Worm (Caenorhabditis elegans) whole organism, mixed stage, embryonic: ENCODE results near the gene srz-13.

Experiments used
- M03D4.4 ChIP-seq: sonication (generic microtip); optimal IDR thresholded peaks from 2 replicates; lab custom pipeline; 2017; ENCODE audit warnings: mild to moderate bottlenecking, missing genetic modification characterization, missing compliant biosample characterization
- blmp-1 ChIP-seq: fragments of 150-350 bp; optimal IDR thresholded peaks from 2 replicates; lab custom pipeline; 2014; ENCODE audit warnings: missing biosample characterization, missing genetic modification characterization
- ceh-39 ChIP-seq: fragments of 150-350 bp; optimal IDR thresholded peaks from 2 replicates; lab custom pipeline; 2014; ENCODE audit warnings: missing biosample characterization, missing genetic modification characterization
- ceh-43 ChIP-seq: fragments of 200-800 bp; sonication (Bioruptor generic); optimal IDR thresholded peaks from 2 replicates; lab custom pipeline; 2018; ENCODE audit warnings: mild to moderate bottlenecking, missing genetic modification characterization, moderate library complexity, missing compliant biosample characterization
- ceh-83 ChIP-seq: fragments of 200-800 bp; sonication (Bioruptor generic); optimal IDR thresholded peaks from 2 replicates; lab custom pipeline; 2018; ENCODE audit warnings: mild to moderate bottlenecking, missing genetic modification characterization, missing compliant biosample characterization
- cnd-1 ChIP-seq: fragments of 200-800 bp; sonication (Bioruptor generic); optimal IDR thresholded peaks from 2 replicates; lab custom pipeline; 2018; ENCODE audit warnings: mild to moderate bottlenecking, missing genetic modification characterization, missing compliant biosample characterization
- drap-1 ChIP-seq: fragments of 200-800 bp; sonication (Bioruptor generic); optimal IDR thresholded peaks from 3 replicates; lab custom pipeline; 2018; ENCODE audit warnings: mild to moderate bottlenecking, missing genetic modification characterization, missing compliant biosample characterization
- elt-1 ChIP-seq: sonication (generic microtip); optimal IDR thresholded peaks from 2 replicates; lab custom pipeline; 2017; ENCODE audit warnings: missing genetic modification characterization, mild to moderate bottlenecking, missing compliant biosample characterization, antibody characterized with exemption, moderate library complexity, borderline replicate concordance; ENCODE audit not compliant: insufficient read depth
- elt-3 ChIP-seq: fragments of 150-350 bp; optimal IDR thresholded peaks from 2 replicates; lab custom pipeline; 2014; ENCODE audit warnings: missing biosample characterization, missing genetic modification characterization
- flh-1 ChIP-seq: fragments of 200-800 bp; sonication (Bioruptor generic); optimal IDR thresholded peaks from 2 replicates; lab custom pipeline; 2018; ENCODE audit warnings: mild to moderate bottlenecking, missing genetic modification characterization, moderate library complexity, missing compliant biosample characterization
- ham-2 ChIP-seq: fragments of 200-800 bp; sonication (Bioruptor generic); optimal IDR thresholded peaks from 2 replicates; lab custom pipeline; 2018; ENCODE audit warnings: mild to moderate bottlenecking, missing genetic modification characterization, missing compliant biosample characterization
- hlh-1 ChIP-seq: fragments of 150-350 bp; optimal IDR thresholded peaks from 2 replicates; lab custom pipeline; 2014; ENCODE audit warnings: missing biosample characterization, missing genetic modification reagents, missing genetic modification characterization
- lin-13 ChIP-seq: fragments of 150-350 bp; optimal IDR thresholded peaks from 2 replicates; lab custom pipeline; 2014; ENCODE audit warnings: missing biosample characterization, missing genetic modification characterization
- lin-32 ChIP-seq: fragments of 200-800 bp; sonication (Bioruptor generic); optimal IDR thresholded peaks from 2 replicates; lab custom pipeline; 2018; ENCODE audit warnings: mild to moderate bottlenecking, missing genetic modification characterization, missing compliant biosample characterization
- lsy-2 ChIP-seq: fragments of 150-350 bp; optimal IDR thresholded peaks from 2 replicates; lab custom pipeline; 2014; ENCODE audit warnings: missing biosample characterization, missing genetic modification characterization
- mab-5 ChIP-seq: fragments of 150-350 bp; optimal IDR thresholded peaks from 2 replicates; lab custom pipeline; 2014; ENCODE audit warnings: missing biosample characterization, missing genetic modification characterization
- mep-1 ChIP-seq: fragments of 150-350 bp; optimal IDR thresholded peaks from 2 replicates; lab custom pipeline; 2017; ENCODE audit warnings: missing biosample characterization, missing genetic modification reagents, missing genetic modification characterization, inconsistent platforms
- mls-2 ChIP-seq: sonication (generic microtip); optimal IDR thresholded peaks from 2 replicates; lab custom pipeline; 2016; ENCODE audit warnings: mild to moderate bottlenecking, missing genetic modification characterization, moderate library complexity, missing compliant biosample characterization
- nhr-12 ChIP-seq: fragments of 150-350 bp; optimal IDR thresholded peaks from 2 replicates; lab custom pipeline; 2014; ENCODE audit warnings: missing biosample characterization, missing genetic modification characterization
- nhr-2 ChIP-seq: fragments of 150-350 bp; optimal IDR thresholded peaks from 2 replicates; lab custom pipeline; 2014; ENCODE audit warnings: missing biosample characterization, missing genetic modification characterization
- nhr-237 ChIP-seq: fragments of 150-350 bp; optimal IDR thresholded peaks from 2 replicates; lab custom pipeline; 2014; ENCODE audit warnings: missing biosample characterization, missing genetic modification characterization
- nhr-28 ChIP-seq: fragments of 150-350 bp; optimal IDR thresholded peaks from 2 replicates; lab custom pipeline; 2014; ENCODE audit warnings: missing biosample characterization, missing genetic modification characterization
- nhr-76 ChIP-seq: sonication (generic microtip); optimal IDR thresholded peaks from 2 replicates; lab custom pipeline; 2017; ENCODE audit warnings: missing biosample characterization, missing genetic modification characterization
- pha-4 ChIP-seq: fragments of 150-350 bp; optimal IDR thresholded peaks from 2 replicates; lab custom pipeline; 2018; ENCODE audit warnings: missing biosample characterization, missing genetic modification reagents, missing genetic modification characterization
- sem-2 ChIP-seq: fragments of 200-800 bp; sonication (Bioruptor generic); optimal IDR thresholded peaks from 2 replicates; lab custom pipeline; 2018; ENCODE audit warnings: mild to moderate bottlenecking, missing genetic modification characterization, missing compliant biosample characterization
- snpc-4 ChIP-seq: fragments of 150-350 bp; optimal IDR thresholded peaks from 2 replicates; lab custom pipeline; 2014; ENCODE audit warnings: missing biosample characterization, missing genetic modification characterization
- sptf-1 ChIP-seq: sonication (generic microtip); optimal IDR thresholded peaks from 2 replicates; lab custom pipeline; 2017; ENCODE audit warnings: mild to moderate bottlenecking, missing genetic modification characterization, moderate library complexity, missing compliant biosample characterization
- unc-120 ChIP-seq: sonication (generic microtip); optimal IDR thresholded peaks from 2 replicates; lab custom pipeline; 2017; ENCODE audit warnings: missing genetic modification characterization, missing compliant biosample characterization; ENCODE audit not compliant: poor library complexity, severe bottlenecking
- unc-62 ChIP-seq: fragments of 150-350 bp; optimal IDR thresholded peaks from 2 replicates; lab custom pipeline; 2014; ENCODE audit warnings: missing biosample characterization, missing genetic modification reagents, missing genetic modification characterization
- zip-8 ChIP-seq: fragments of 150-350 bp; optimal IDR thresholded peaks from 2 replicates; lab custom pipeline; 2014; ENCODE audit warnings: missing biosample characterization, missing genetic modification characterization
- ztf-11 ChIP-seq: fragments of 150-350 bp; optimal IDR thresholded peaks from 2 replicates; lab custom pipeline; 2014; ENCODE audit warnings: missing biosample characterization, missing genetic modification characterization

Gene srz-13

DNA sequence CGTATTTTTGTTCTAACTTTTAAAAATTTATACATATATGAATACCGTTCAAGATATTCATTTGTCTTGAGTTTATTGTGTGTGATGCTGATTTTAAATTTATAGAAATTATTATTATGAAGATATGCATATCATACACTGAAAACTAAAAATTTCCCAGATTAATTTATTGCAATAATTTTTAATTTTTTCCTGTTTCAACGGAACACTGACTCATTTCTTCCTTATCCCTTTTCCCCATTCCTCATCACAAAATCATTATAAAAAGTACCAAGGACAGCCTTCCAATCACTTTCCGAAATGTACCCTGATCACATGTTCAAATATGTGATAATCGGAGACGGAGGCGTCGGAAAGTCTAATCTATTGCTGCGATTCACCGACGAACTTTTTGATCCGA is 12.4 kb downstream of the srz-13 start, which contains the start of gene rabr-4:
Gene rabr-4, plus strand, starts transcription at position 301 of the 400 bp plus-strand sequence.
- TF ChIP-seq drap-1 (GFP tag; lab: Kevin White, UChicago) (no peak), ceh-43 (GFP tag; lab: Kevin White, UChicago) (no peak)

DNA sequence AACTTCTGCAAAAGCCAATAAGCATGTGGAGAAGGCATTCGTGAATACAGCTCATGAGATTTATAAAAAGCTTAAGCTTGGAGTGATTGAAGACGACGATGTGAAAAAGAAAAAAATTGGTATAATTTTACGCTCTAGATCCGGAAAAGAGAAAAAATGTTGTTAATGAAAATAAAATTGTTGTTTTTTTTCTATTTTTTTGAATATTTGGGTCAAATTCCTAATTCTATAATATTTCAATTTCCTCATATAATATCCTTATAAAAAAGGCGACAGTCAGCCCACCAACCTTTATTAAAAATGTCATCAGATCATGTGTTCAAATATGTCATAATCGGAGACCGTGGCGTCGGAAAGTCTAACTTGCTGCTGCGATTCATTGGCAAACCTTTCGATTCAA is 13.2 kb downstream of the srz-13 start, which contains the start of gene rabr-3:
Gene rabr-3, plus strand, starts transcription at position 301 of the 400 bp plus-strand sequence.
- TF ChIP-seq nhr-76 (tag; lab: Kevin White, UChicago) (no peak), unc-120 (tag; lab: Kevin White, UChicago) (no peak), sptf-1 (tag; lab: Kevin White, UChicago) (no peak), lin-13 (tag; lab: Kevin White, UChicago) (no peak), zip-8 (tag; lab: Kevin White, UChicago) (no peak), nhr-237 (tag; lab: Kevin White, UChicago) (no peak), elt-1 (tag; lab: Kevin White, UChicago) (no peak), lin-32 (GFP tag; lab: Kevin White, UChicago) (no peak), mls-2 (tag; lab: Kevin White, UChicago) (no peak), flh-1 (GFP tag; lab: Kevin White, UChicago) (no peak), nhr-28 (tag; lab: Kevin White, UChicago) (no peak), lsy-2 (tag; lab: Kevin White, UChicago) (no peak), nhr-2 (tag; lab: Kevin White, UChicago) (no peak), mep-1 (no peak), blmp-1 (tag; lab: Kevin White, UChicago) (no peak), cnd-1 (tag; lab: Kevin White, UChicago) (no peak)

DNA sequence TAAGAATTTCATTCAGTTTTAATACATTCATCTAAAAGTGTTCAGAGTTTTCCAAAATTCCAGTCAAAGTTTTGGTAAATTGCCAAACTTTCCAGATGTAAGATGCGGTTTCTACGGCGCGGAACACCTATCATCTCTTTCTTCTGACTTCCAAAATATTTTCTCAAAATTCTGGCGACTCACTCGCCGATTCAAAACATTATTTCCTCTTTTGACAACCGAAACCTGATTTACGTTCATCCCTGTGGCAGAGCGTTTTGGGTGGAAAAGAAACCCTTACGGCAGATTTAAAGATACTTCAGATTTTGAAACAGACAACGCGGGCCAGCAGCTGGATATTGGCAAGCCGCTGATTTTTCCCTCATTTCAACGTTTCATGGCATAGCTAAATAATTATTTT is 15.8 kb downstream of the srz-13 start, which contains the start of gene F11A5.5:
Gene F11A5.5, plus strand, starts transcription at position 301 of the 400 bp plus-strand sequence.
- TF ChIP-seq ceh-83 (GFP tag; lab: Kevin White, UChicago) (no peak), ceh-39 (tag; lab: Kevin White, UChicago) (no peak), drap-1 (GFP tag; lab: Kevin White, UChicago) (no peak), hlh-1 (tag; lab: Kevin White, UChicago) (no peak), ztf-11 (tag; lab: Kevin White, UChicago) (no peak), lin-13 (tag; lab: Kevin White, UChicago) (no peak), sem-2 (GFP tag; lab: Kevin White, UChicago) (no peak), nhr-12 (tag; lab: Kevin White, UChicago) (no peak), nhr-76 (tag; lab: Kevin White, UChicago) (no peak), mls-2 (tag; lab: Kevin White, UChicago) (no peak), mep-1 (no peak), unc-62 (no peak), elt-1 (tag; lab: Kevin White, UChicago) (no peak), snpc-4 (tag; lab: Kevin White, UChicago) (no peak), flh-1 (GFP tag; lab: Kevin White, UChicago) (no peak), sptf-1 (tag; lab: Kevin White, UChicago) (no peak), ham-2 (GFP tag; lab: Kevin White, UChicago) (no peak)
- TF ChIP-seq, all 35 proteins: peak for 0

DNA sequence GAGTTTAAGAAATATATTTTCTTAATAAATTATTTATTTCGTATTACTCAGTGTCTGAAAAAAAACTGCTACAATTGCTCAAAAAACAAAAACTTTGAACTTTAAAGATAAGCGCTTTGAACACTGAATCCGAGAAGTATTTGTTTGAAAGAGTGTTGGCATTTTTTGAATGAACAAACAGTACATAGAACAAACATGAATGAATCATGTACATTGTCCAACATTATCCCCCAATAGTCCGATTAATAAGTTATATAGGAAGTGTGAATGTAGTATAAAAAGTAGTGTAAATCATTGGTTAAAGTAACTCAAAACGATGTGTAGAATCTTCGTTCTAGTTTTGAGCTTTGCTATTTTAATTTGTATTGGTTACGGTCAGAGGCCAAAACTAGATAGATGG is 19.5 kb downstream of the srz-13 start, which contains the start of gene F11A5.17:
Gene F11A5.17, plus strand, starts transcription at position 301 of the 400 bp plus-strand sequence.
- no peak for TF ChIP-seq lin-13 (tag; lab: Kevin White, UChicago)
- no peak for TF ChIP-seq hlh-1 (tag; lab: Kevin White, UChicago)
- no peak for TF ChIP-seq mab-5 (tag; lab: Kevin White, UChicago)
- no peak for TF ChIP-seq ceh-43 (GFP tag; lab: Kevin White, UChicago)
- TF ChIP-seq flh-1 (GFP tag; lab: Kevin White, UChicago): no peak

DNA sequence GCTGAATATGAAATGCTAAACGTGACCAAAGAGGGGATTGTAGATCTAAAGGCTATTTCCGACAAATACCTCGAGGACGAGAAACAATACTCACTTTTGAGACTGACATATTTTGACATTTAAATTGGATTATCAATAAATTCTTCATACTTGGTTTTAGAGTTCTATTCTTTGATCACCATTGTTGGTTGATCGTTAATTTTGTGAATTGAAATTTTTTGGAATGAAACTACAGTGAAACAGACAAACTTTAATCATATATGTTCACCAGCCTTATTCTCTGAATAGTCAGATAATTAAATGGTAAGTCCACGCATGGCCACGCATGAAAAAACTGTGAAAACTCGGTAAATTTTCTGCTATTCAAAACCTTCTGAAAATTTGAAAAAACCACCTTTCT is 20.4 kb downstream of the srz-13 start, which contains the start of gene F11A5.18:
Gene F11A5.18, plus strand, starts transcription at position 301 of the 400 bp plus-strand sequence.
- TF ChIP-seq blmp-1 (tag; lab: Kevin White, UChicago): no peak
- no peak for TF ChIP-seq elt-3 (tag; lab: Kevin White, UChicago)
- no peak for TF ChIP-seq nhr-28 (tag; lab: Kevin White, UChicago)
- no peak for TF ChIP-seq pha-4 (tag; lab: Kevin White, UChicago)
- TF ChIP-seq M03D4.4 (tag; lab: Kevin White, UChicago): no peak
- TF ChIP-seq ceh-83 (GFP tag; lab: Kevin White, UChicago): no peak
- TF ChIP-seq, all 35 proteins: peak for 0
